Fruit fly (Drosophila melanogaster): ENCODE data around the gene CG15765.

The CG15765 gene

DNA sequence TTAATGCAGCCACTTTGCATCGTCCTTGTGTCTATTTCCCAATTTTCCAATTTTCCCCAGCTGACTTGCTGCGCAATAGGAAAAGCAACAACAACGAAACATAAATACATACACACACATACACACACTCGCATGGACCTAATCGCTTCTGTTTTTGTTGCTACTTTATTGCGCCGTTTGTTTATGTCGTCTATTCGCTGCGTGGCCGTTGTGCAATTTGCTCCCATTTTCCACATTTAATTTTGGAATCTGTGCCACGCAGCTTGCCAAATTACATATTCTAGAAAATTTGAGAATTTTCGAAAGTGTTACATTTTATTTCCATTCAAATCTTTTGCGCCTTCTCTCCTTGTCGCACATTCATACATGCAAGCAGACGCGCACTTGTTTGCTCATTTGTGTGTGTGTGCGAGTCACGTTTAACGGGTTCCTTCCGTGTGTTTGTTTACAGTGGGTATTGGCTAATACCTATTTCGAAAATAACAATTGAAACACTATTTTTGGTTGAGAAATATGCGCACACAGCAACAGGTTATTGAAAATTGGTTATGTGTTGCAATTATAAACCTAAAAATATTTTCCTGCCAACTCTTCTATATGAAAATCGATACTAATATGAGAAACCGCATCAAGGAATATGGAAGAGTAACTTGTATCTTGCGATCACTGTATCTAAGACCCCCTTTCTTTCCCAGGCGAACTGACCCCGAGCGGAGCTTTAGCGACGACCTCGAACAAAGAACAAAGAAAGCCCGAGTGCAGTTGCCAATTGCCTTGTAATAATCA, 62.0 kb downstream of the CG15765 start (continued):
- TF ChIP-seq slou (GFP tag; optimal IDR thresholded peaks at IDR 0.05) (no peak), CG14050 (GFP tag; IDR thresholded peaks at IDR 0.05) (peak; percentile 23; the same call in 1 of the 3 replicates), Fer2 (tag; optimal IDR thresholded peaks at IDR 0.05) (no peak), Mrtf (GFP tag; IDR thresholded peaks at IDR 0.05) (no peak), Dp (GFP tag; optimal IDR thresholded peaks at IDR 0.05) (no peak), Xbp1 (GFP tag; optimal IDR thresholded peaks at IDR 0.05) (peak; percentile 49), sug (tag; optimal IDR thresholded peaks at IDR 0.05) (peak; percentile 59), Bgb (GFP tag; IDR thresholded peaks at IDR 0.05; ENCODE audit: partially characterized antibody) (no peak), bigmax (GFP tag; optimal IDR thresholded peaks at IDR 0.05) (no peak), CG14014 (GFP tag; IDR thresholded peaks at IDR 0.05) (peak; percentile 70), vvl (GFP tag; IDR thresholded peaks at IDR 0.05) (peak; percentile 51), org-1 (GFP tag; optimal IDR thresholded peaks at IDR 0.05) (peak; percentile 48), CG2116 (GFP tag; optimal IDR thresholded peaks at IDR 0.05) (no peak), CG1602 (GFP tag; optimal IDR thresholded peaks at IDR 0.05) (no peak), CG31365 (tag; optimal IDR thresholded peaks at IDR 0.05) (no peak), CG15011 (GFP tag; optimal IDR thresholded peaks at IDR 0.05) (no peak), Ssrp (tag; optimal IDR thresholded peaks at IDR 0.05) (no peak), HLHmδ (GFP tag; optimal IDR thresholded peaks at IDR 0.05) (no peak), row (GFP tag; IDR thresholded peaks at IDR 0.05) (peak; percentile 81), CG8359 (GFP tag; optimal IDR thresholded peaks at IDR 0.05; ENCODE audit: borderline replicate concordance) (no peak), pan (optimal IDR thresholded peaks at IDR 0.05) (no peak), pan (GFP tag; optimal IDR thresholded peaks at IDR 0.05 in 1 of 2, IDR thresholded peaks at IDR 0.05 in 1 of 2) (peak in 1 of 2 experiments; percentile 40), CG3726 (GFP tag; IDR thresholded peaks at IDR 0.05) (no peak), CG9932 (GFP tag; IDR thresholded peaks at IDR 0.05) (peak; percentile 57), CG12391 (tag; optimal IDR thresholded peaks at IDR 0.05) (peak; percentile 46), jumu (GFP tag; optimal IDR thresholded peaks at IDR 0.05) (no peak), Doc2 (GFP tag; IDR thresholded peaks at IDR 0.05) (no peak), Six4 (GFP tag; optimal IDR thresholded peaks at IDR 0.05) (no peak), lilli (GFP tag; optimal IDR thresholded peaks at IDR 0.05) (peak; percentile 45), CG9609 (GFP tag; optimal IDR thresholded peaks at IDR 0.05) (peak; percentile 28), bsh (GFP tag; optimal IDR thresholded peaks at IDR 0.05) (peak; percentile 52 to 61), gem (tag; optimal IDR thresholded peaks at IDR 0.05) (peak; percentile 71), Neu2 (GFP tag; optimal IDR thresholded peaks at IDR 0.05; ENCODE audit: borderline replicate concordance) (no peak), mirr (GFP tag; optimal IDR thresholded peaks at IDR 0.05) (peak; percentile 27), Pdp1 (GFP tag; optimal IDR thresholded peaks at IDR 0.05) (peak in 1 of 2 experiments; percentile 89), dati (GFP tag; IDR thresholded peaks at IDR 0.05) (no peak), caup (GFP tag; optimal IDR thresholded peaks at IDR 0.05; ENCODE audit: severe bottlenecking) (peak; percentile 29), nerfin-1 (tag; optimal IDR thresholded peaks at IDR 0.05) (peak; percentile 22), CG11695 (GFP tag; IDR thresholded peaks at IDR 0.05) (0 out of 3 replicates have a peak, but pooled peaks have one; percentile 34), Side (GFP tag; optimal IDR thresholded peaks at IDR 0.05) (no peak), ap (GFP tag; IDR thresholded peaks at IDR 0.05) (no peak), dmrt11E (tag; optimal IDR thresholded peaks at IDR 0.05) (peak; percentile 3), Nf-YC (tag; optimal IDR thresholded peaks at IDR 0.05) (peak; percentile 35), ERR (GFP tag; optimal IDR thresholded peaks at IDR 0.05) (no peak), CG15696 (tag; optimal IDR thresholded peaks at IDR 0.05) (peak; percentile 31), Fer3 (tag; optimal IDR thresholded peaks at IDR 0.05) (peak; percentile 58), chif (GFP tag; optimal IDR thresholded peaks at IDR 0.05) (peak in 1 of 2 experiments; percentile 35), zfh1 (GFP tag; IDR thresholded peaks at IDR 0.05) (no peak), Nf-YB (GFP tag; optimal IDR thresholded peaks at IDR 0.05) (peak; percentile 5)
